Fruit fly (Drosophila melanogaster) S2 (cell line): ENCODE data around the gene betaTub97EF.

Experiments used
- CG8478 ChIP-seq: fragments of >200 bp; optimal IDR thresholded peaks from 2 replicates; lab custom pipeline; 2018
- CTCF ChIP-seq, 2 experiments: fragments of >200 bp; optimal IDR thresholded peaks; 2 replicates each; lab custom pipeline; 2018

DNA sequence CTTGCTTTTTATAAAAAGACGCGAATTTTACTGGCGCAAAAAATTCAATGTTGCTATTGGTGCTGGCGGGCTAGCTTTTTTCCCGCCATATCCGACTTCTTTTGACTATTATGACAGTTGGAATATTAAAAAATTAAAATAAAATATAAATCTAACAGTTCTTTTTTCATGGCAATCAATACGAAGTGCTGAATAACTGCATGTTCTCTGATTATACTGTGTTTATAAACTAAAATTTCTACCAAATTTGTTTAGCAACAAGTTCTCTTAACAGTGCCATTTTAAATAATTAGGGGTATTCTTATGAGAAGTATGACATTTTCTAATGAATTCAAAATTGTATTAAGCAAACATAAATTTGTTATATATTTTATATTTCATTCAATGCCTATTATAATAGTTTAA lies 68.8 kb downstream of the betaTub97EF start, which contains the start of gene Boh1:
- no peak for TF ChIP-seq CG8478 (lab: Kevin White, UChicago)
- TF ChIP-seq CTCF (optimal IDR thresholded peaks at IDR 0.05; lab: Kevin White, UChicago), result no peak
